Fruit fly (Drosophila melanogaster) whole organism, adult: ENCODE data around the gene AP-1mu.

ENCODE experiments used
- CG11617 ChIP-seq: fragments of 200-800 bp; sonication (Bioruptor generic); optimal IDR thresholded peaks from 2 replicates; lab custom pipeline; 2017; ENCODE audit warnings: mild to moderate bottlenecking, missing biosample characterization, missing genetic modification reagents, missing genetic modification characterization
- CG12768 ChIP-seq: fragments of 200-800 bp; sonication (Bioruptor generic); optimal IDR thresholded peaks from 2 replicates; lab custom pipeline; 2017; ENCODE audit warnings: missing biosample characterization, missing genetic modification characterization, mild to moderate bottlenecking, moderate library complexity, missing genetic modification reagents
- CG14711 ChIP-seq: fragments of 200-800 bp; sonication (Bioruptor generic); optimal IDR thresholded peaks from 2 replicates; lab custom pipeline; 2018; ENCODE audit warnings: missing biosample characterization, mild to moderate bottlenecking, missing genetic modification characterization, moderate library complexity
- CG1620 ChIP-seq: fragments of 200-800 bp; sonication (Bioruptor generic); optimal IDR thresholded peaks from 2 replicates; lab custom pipeline; 2016; ENCODE audit warnings: missing biosample characterization, missing genetic modification characterization
- CG33017 ChIP-seq: fragments of 200-800 bp; sonication (Bioruptor generic); optimal IDR thresholded peaks from 2 replicates; lab custom pipeline; 2018; ENCODE audit warnings: missing biosample characterization, mild to moderate bottlenecking, missing genetic modification characterization, moderate library complexity
- CG5204 ChIP-seq: fragments of 200-800 bp; sonication (Bioruptor generic); optimal IDR thresholded peaks from 2 replicates; lab custom pipeline; 2016; ENCODE audit warnings: missing biosample characterization, missing genetic modification characterization
- CG7045 ChIP-seq: fragments of 200-800 bp; sonication (Bioruptor generic); optimal IDR thresholded peaks from 2 replicates; lab custom pipeline; 2017; ENCODE audit warnings: missing biosample characterization, mild to moderate bottlenecking, missing genetic modification characterization
- CG7101 ChIP-seq: fragments of 200-800 bp; sonication (Bioruptor generic); optimal IDR thresholded peaks from 2 replicates; lab custom pipeline; 2018; ENCODE audit warnings: missing biosample characterization, mild to moderate bottlenecking, missing genetic modification characterization, moderate library complexity
- Clk ChIP-seq: fragments of 200-800 bp; sonication (Bioruptor generic); optimal IDR thresholded peaks from 2 replicates; lab custom pipeline; 2017; ENCODE audit warnings: missing biosample characterization, missing genetic modification characterization
- Crg-1 ChIP-seq: fragments of 200-800 bp; sonication (Bioruptor generic); optimal IDR thresholded peaks from 2 replicates; lab custom pipeline; 2016; ENCODE audit warnings: missing biosample characterization, missing genetic modification characterization
- Hr96 ChIP-seq: fragments of 200-800 bp; sonication (Bioruptor generic); optimal IDR thresholded peaks from 2 replicates; lab custom pipeline; 2016; ENCODE audit warnings: missing biosample characterization, missing genetic modification characterization
- Mnt ChIP-seq: fragments of 200-800 bp; sonication (Bioruptor generic); optimal IDR thresholded peaks from 2 replicates; lab custom pipeline; 2016; ENCODE audit warnings: missing biosample characterization, mild to moderate bottlenecking, missing genetic modification characterization
- bab1 ChIP-seq: fragments of 200-800 bp; sonication (Bioruptor generic); optimal IDR thresholded peaks from 3 replicates; lab custom pipeline; 2019; ENCODE audit warnings: missing biosample characterization, mild to moderate bottlenecking, missing genetic modification characterization, moderate library complexity
- cic ChIP-seq: fragments of 200-800 bp; sonication (Bioruptor generic); optimal IDR thresholded peaks from 2 replicates; lab custom pipeline; 2017; ENCODE audit warnings: missing biosample characterization, mild to moderate bottlenecking, missing genetic modification characterization, moderate library complexity
- cnc ChIP-seq, 2 experiments: fragments of >200 bp; optimal IDR thresholded peaks; 2 replicates each; lab custom pipeline; 2017
- kay ChIP-seq: fragments of 200-800 bp; sonication (Bioruptor generic); peaks from one replicate; lab custom pipeline; 2016; ENCODE audit warnings: missing biosample characterization, missing genetic modification characterization, borderline replicate concordance
- ovo ChIP-seq: fragments of 200-800 bp; sonication (Bioruptor generic); optimal IDR thresholded peaks from 2 replicates; lab custom pipeline; 2016; ENCODE audit warnings: missing biosample characterization, missing genetic modification characterization
- pad ChIP-seq: fragments of 200-800 bp; sonication (Bioruptor generic); optimal IDR thresholded peaks from 3 replicates; lab custom pipeline; 2017; ENCODE audit warnings: missing biosample characterization, missing genetic modification characterization, mild to moderate bottlenecking, moderate library complexity, missing genetic modification reagents
- tj ChIP-seq: fragments of 200-800 bp; sonication (Bioruptor generic); optimal IDR thresholded peaks from 3 replicates; lab custom pipeline; 2017; ENCODE audit warnings: missing biosample characterization, mild to moderate bottlenecking, missing genetic modification characterization, moderate library complexity
- toe ChIP-seq: fragments of 200-800 bp; sonication (Bioruptor generic); optimal IDR thresholded peaks from 2 replicates; lab custom pipeline; 2016; ENCODE audit warnings: missing biosample characterization, missing genetic modification characterization

AP-1mu gene

dm6 chr3R:9559413-9560014 lies at the start of gene AP-1mu, which contains the start of gene MBD-like:
Gene AP-1mu, minus strand, starts transcription at chr3R:9559525.
Gene MBD-like, plus strand, starts transcription at chr3R:9559760.
- TF ChIP-seq CG7045 (GFP tag; lab: Kevin White, UChicago) (peak; percentile 61), CG1620 (GFP tag; lab: Kevin White, UChicago) (peak; percentile 91), CG7101 (tag; lab: Kevin White, UChicago) (peak; percentile 78), cic (peak; percentile 41), CG12768 (peak; percentile 74), CG5204 (GFP tag; lab: Kevin White, UChicago) (no peak), ovo (GFP tag; lab: Kevin White, UChicago) (peak; percentile 44), pad (GFP tag; lab: Kevin White, UChicago) (peak; percentile 71), Crg-1 (GFP tag; lab: Kevin White, UChicago) (peak; percentile 86), bab1 (GFP tag; lab: Kevin White, UChicago) (peak; percentile 75), CG14711 (tag; lab: Kevin White, UChicago) (peak; percentile 60), Clk (GFP tag; lab: Kevin White, UChicago) (peak; percentile 25), Mnt (peak; percentile 74), tj (GFP tag; lab: Kevin White, UChicago) (peak; percentile 58), CG33017 (peak; percentile 50), CG11617 (peak; percentile 83), toe (GFP tag; lab: Kevin White, UChicago) (no peak), cnc (optimal IDR thresholded peaks at IDR 0.05; lab: Kevin White, UChicago) (no peak), Hr96 (GFP tag; lab: Kevin White, UChicago) (no peak), kay (GFP tag; lab: Kevin White, UChicago) (no peak)

DNA sequence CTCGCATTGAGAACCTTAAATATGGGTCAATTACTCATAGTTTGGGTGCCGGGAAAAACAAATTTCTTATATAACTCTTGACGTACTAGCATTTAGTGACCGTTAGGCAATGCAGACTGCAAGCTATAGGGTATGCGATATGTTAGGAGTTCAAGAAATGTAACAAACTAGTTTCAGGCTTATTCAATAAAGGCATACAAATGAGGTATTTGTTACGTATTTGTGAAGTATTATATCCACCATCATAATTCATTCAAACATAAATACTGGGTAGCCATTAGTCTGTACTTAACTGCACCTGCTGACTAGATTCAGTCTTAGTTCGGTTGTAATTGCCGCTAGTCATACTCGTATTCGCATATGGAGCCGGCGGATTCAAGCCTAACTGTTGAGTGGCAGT lies 48.9 kb upstream of the AP-1mu start:
- TF ChIP-seq CG5204 (GFP tag; lab: Kevin White, UChicago), result no peak
- TF ChIP-seq toe (GFP tag; lab: Kevin White, UChicago), result no peak
- TF ChIP-seq Hr96 (GFP tag; lab: Kevin White, UChicago), result no peak
- TF ChIP-seq cnc (optimal IDR thresholded peaks at IDR 0.05; lab: Kevin White, UChicago), result no peak

- TF ChIP-seq toe (GFP tag; lab: Kevin White, UChicago) (no peak), tj (GFP tag; lab: Kevin White, UChicago) (no peak), CG33017 (no peak), CG5204 (GFP tag; lab: Kevin White, UChicago) (no peak), CG1620 (GFP tag; lab: Kevin White, UChicago) (no peak), CG14711 (tag; lab: Kevin White, UChicago) (no peak), cic (no peak), Hr96 (GFP tag; lab: Kevin White, UChicago) (no peak), cnc (optimal IDR thresholded peaks at IDR 0.05; lab: Kevin White, UChicago) (no peak)
These were observed 47.8 kb upstream of the AP-1mu start for dm6 chr3R:9606913-9607804.

dm6 chr3R:9605084-9605483 lies 45.8 kb upstream of the AP-1mu start:
- no peak for TF ChIP-seq cic

DNA sequence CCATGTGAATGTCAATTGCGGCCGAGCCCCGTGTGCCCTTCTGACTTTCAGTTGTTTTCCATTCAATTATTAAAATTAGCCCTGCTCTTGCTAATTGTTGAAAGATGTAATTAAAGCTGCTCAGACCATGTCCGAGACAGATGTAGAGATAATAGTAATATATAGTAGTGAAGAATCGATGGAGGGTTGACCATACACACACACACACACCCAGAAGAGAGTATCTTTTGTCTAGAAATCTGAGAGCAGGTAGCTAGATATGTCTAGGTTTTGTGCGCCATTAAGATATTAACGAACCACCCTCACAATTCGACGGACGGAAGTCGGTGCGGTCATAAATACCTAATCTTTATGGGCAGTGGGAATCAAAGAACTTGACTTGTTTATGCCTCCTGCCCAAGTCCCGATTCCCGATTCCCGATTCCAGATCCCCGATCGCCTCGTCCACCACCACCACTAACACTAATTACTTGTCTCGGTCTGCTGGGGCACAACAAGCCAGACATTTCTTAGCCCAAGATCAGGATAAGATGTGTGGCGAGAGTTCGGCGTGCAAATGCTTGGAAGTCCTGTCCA lies 45.2 kb upstream of the AP-1mu start:
- TF ChIP-seq CG7045 (GFP tag; lab: Kevin White, UChicago), result no peak
- no peak for TF ChIP-seq CG7101 (tag; lab: Kevin White, UChicago)

DNA sequence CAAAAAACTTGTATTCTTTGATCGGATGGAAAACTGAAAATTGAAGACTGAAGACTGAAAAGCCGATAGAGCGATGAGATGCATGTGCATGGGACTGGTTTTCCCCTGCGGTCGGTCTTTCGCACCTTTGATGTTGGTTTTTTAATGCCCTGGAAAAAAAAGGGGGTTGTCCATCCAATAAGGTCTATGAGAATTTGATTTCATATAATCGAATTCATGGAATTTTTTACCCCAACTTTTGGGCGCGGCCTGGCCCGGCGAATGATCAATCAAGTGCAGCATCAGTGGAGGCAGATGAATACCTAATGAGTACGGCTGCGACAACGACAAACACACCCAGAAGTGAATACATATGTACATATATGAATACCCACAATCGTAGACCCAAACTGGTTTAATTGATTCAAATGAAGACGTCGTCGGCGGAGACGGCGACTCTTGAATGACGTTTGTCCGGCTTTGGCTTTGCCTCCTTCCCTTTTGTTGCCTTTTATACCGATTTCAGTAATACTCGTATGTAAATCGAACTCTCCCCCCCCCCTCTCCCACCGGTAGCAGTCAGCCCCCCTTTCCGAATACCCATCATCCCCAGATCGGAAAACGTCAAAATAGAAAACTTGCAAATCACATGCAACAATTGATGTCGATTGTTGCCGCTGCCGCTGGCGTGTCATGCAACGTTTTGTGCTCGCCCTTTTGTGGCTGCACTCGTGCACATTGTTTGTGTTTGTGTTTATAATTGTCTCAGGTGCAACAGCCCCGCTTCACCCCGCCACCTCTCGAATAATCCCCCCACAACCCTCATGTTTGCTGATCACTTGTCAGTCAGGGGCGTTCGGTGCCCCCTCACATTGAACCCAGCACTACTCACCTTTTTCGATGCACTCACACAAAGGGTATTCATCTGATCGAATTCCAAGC lies 44.0 kb upstream of the AP-1mu start:
- TF ChIP-seq CG12768 (no peak), Clk (GFP tag; lab: Kevin White, UChicago) (no peak), ovo (GFP tag; lab: Kevin White, UChicago) (no peak), CG1620 (GFP tag; lab: Kevin White, UChicago) (no peak), cic (no peak), pad (GFP tag; lab: Kevin White, UChicago) (no peak)
